Worm (Caenorhabditis elegans) whole organism, young adult: ENCODE results near the gene adt-2.
A peak's percentile ranks its signal among the peaks of the same experiment; 100 is the strongest.

Experiments used
- B0019.2 ChIP-seq: fragments of 200-800 bp; sonication (Bioruptor generic); conservative IDR thresholded peaks from 2 replicates; pipeline ENCODE4 v1.3.6; 2022; ENCODE audit warnings: missing genetic modification reagents, missing genetic modification characterization, missing compliant biosample characterization
- B0035.1 ChIP-seq: sonication (generic microtip); optimal IDR thresholded peaks from 2 replicates; lab custom pipeline; 2016; ENCODE audit warnings: missing genetic modification characterization, mild to moderate bottlenecking, missing compliant biosample characterization, missing genotype, missing genetic modification reagents
- F37B4.10 ChIP-seq: fragments of 200-800 bp; sonication (Bioruptor generic); IDR thresholded peaks from 2 replicates; pipeline ENCODE4 v1.3.6; 2022; ENCODE audit warnings: missing genetic modification characterization, missing compliant biosample characterization
- F52B5.7 ChIP-seq: sonication (generic microtip); optimal IDR thresholded peaks from 2 replicates; lab custom pipeline; 2016; ENCODE audit warnings: mild to moderate bottlenecking, missing genetic modification characterization, missing compliant biosample characterization
- F55B11.4 ChIP-seq: sonication (generic microtip); optimal IDR thresholded peaks from 2 replicates; lab custom pipeline; 2016; ENCODE audit warnings: missing compliant biosample characterization, missing genetic modification characterization, borderline replicate concordance; ENCODE audit not compliant: insufficient read depth
- K11D2.4 ChIP-seq: fragments of 200-800 bp; sonication (Bioruptor generic); IDR thresholded peaks from 2 replicates; pipeline ENCODE4 v1.3.6; 2022; ENCODE audit warnings: missing genetic modification reagents, missing genetic modification characterization, missing compliant biosample characterization
- T07F8.4 ChIP-seq: sonication (generic microtip); optimal IDR thresholded peaks from 2 replicates; lab custom pipeline; 2016; ENCODE audit warnings: mild to moderate bottlenecking, missing genetic modification characterization, moderate library complexity, missing compliant biosample characterization
- T26A5.8 ChIP-seq: sonication (generic microtip); optimal IDR thresholded peaks from 2 replicates; lab custom pipeline; 2016; ENCODE audit warnings: missing genetic modification characterization, missing compliant biosample characterization
- Y53G8AR.9 ChIP-seq: fragments of 200-800 bp; sonication (Bioruptor generic); conservative IDR thresholded peaks from 2 replicates; pipeline ENCODE4 v1.3.6; 2022; ENCODE audit warnings: missing genetic modification reagents, missing genetic modification characterization, missing compliant biosample characterization
- Y95B8A.8 ChIP-seq: fragments of 200-800 bp; sonication (Bioruptor generic); IDR thresholded peaks from 2 replicates; pipeline ENCODE4 v1.3.6; 2022; ENCODE audit warnings: missing genetic modification reagents, missing genetic modification characterization, missing compliant biosample characterization
- ZK185.1 ChIP-seq: sonication (generic microtip); optimal IDR thresholded peaks from 2 replicates; lab custom pipeline; 2016; ENCODE audit warnings: mild to moderate bottlenecking, missing genetic modification characterization, missing compliant biosample characterization; ENCODE audit not compliant: poor library complexity, severe bottlenecking
- atf-7 ChIP-seq: sonication (generic microtip); optimal IDR thresholded peaks from 2 replicates; lab custom pipeline; 2017; ENCODE audit warnings: mild to moderate bottlenecking, missing genetic modification characterization, missing compliant biosample characterization
- cebp-1 ChIP-seq, 2 experiments: fragments of 200-800 bp in 1 of 2; sonication (Bioruptor generic) in 1 of 2; sonication (generic microtip) in 1 of 2; IDR thresholded peaks in 1 of 2; optimal IDR thresholded peaks in 1 of 2; 2 replicates each; pipeline versions ENCODE4 v1.3.6 to Lab custom; 2017 to 2022; ENCODE audit warnings: missing compliant biosample characterization in 2 of 2, missing genetic modification characterization in 2 of 2, mild to moderate bottlenecking in 1 of 2, missing genetic modification reagents in 1 of 2, moderate library complexity in 1 of 2
- ceh-27 ChIP-seq: fragments of 200-800 bp; sonication (Bioruptor generic); optimal IDR thresholded peaks from 2 replicates; lab custom pipeline; 2018; ENCODE audit warnings: mild to moderate bottlenecking, missing genetic modification characterization, moderate library complexity, missing compliant biosample characterization
- ceh-58 ChIP-seq: fragments of 200-800 bp; sonication (Bioruptor generic); IDR thresholded peaks from 2 replicates; pipeline ENCODE4 v1.3.6; 2022; ENCODE audit warnings: missing genetic modification characterization, missing compliant biosample characterization
- ceh-79 ChIP-seq: sonication (generic microtip); optimal IDR thresholded peaks from 2 replicates; lab custom pipeline; 2017; ENCODE audit warnings: mild to moderate bottlenecking, missing genetic modification characterization, missing compliant biosample characterization
- ceh-91 ChIP-seq: fragments of 200-800 bp; sonication (Bioruptor generic); IDR thresholded peaks from 2 replicates; pipeline ENCODE4 v1.3.6; 2022; ENCODE audit warnings: missing genetic modification reagents, missing genetic modification characterization, missing compliant biosample characterization
- chd-7 ChIP-seq: sonication (generic microtip); optimal IDR thresholded peaks from 2 replicates; lab custom pipeline; 2016; ENCODE audit warnings: mild to moderate bottlenecking, missing genetic modification characterization, moderate library complexity, missing compliant biosample characterization
- dox-1 ChIP-seq: fragments of 200-800 bp; sonication (Bioruptor generic); IDR thresholded peaks from 2 replicates; pipeline ENCODE4 v1.3.6; 2022; ENCODE audit warnings: missing genetic modification reagents, missing genetic modification characterization, missing compliant biosample characterization
- dpff-1 ChIP-seq: sonication (generic microtip); optimal IDR thresholded peaks from 2 replicates; lab custom pipeline; 2017; ENCODE audit warnings: mild to moderate bottlenecking, missing genetic modification characterization, missing compliant biosample characterization
- ekl-4 ChIP-seq: fragments of 200-800 bp; sonication (Bioruptor generic); IDR thresholded peaks from 2 replicates; pipeline ENCODE4 v1.3.6; 2022; ENCODE audit warnings: missing genetic modification reagents, missing genetic modification characterization, missing compliant biosample characterization
- ets-4 ChIP-seq: fragments of 200-800 bp; sonication (Bioruptor generic); optimal IDR thresholded peaks from 2 replicates; lab custom pipeline; 2018; ENCODE audit warnings: mild to moderate bottlenecking, missing genetic modification characterization, missing compliant biosample characterization
- fkh-3 ChIP-seq: sonication (generic microtip); optimal IDR thresholded peaks from 2 replicates; lab custom pipeline; 2016; ENCODE audit warnings: mild to moderate bottlenecking, missing genetic modification characterization, missing compliant biosample characterization
- him-1 ChIP-seq: sonication (generic microtip); optimal IDR thresholded peaks from 2 replicates; lab custom pipeline; 2016; ENCODE audit warnings: missing genotype, missing genetic modification reagents, missing genetic modification characterization, missing compliant biosample characterization
- hrde-1 ChIP-seq: sonication (generic microtip); optimal IDR thresholded peaks from 2 replicates; lab custom pipeline; 2016; ENCODE audit warnings: missing genetic modification characterization, mild to moderate bottlenecking, missing compliant biosample characterization, moderate library complexity, missing genotype, missing genetic modification reagents, borderline replicate concordance
- let-607 ChIP-seq, 2 experiments: fragments of 200-800 bp in 1 of 2; sonication (Bioruptor generic) in 1 of 2; sonication (generic microtip) in 1 of 2; optimal IDR thresholded peaks; 2 replicates each; lab custom pipeline; 2016 to 2018; ENCODE audit warnings: mild to moderate bottlenecking in 2 of 2, missing compliant biosample characterization in 2 of 2, missing genetic modification characterization in 2 of 2, moderate library complexity in 2 of 2, missing genotype in 1 of 2
- lin-26 ChIP-seq: fragments of 200-800 bp; sonication (Bioruptor generic); IDR thresholded peaks from 2 replicates; pipeline ENCODE4 v1.3.6; 2022; ENCODE audit warnings: missing genetic modification reagents, missing genetic modification characterization, missing compliant biosample characterization
- lsl-1 ChIP-seq: fragments of 200-800 bp; sonication (Bioruptor generic); optimal IDR thresholded peaks from 2 replicates; lab custom pipeline; 2018; ENCODE audit warnings: mild to moderate bottlenecking, missing genetic modification characterization, moderate library complexity, missing compliant biosample characterization
- mcd-1 ChIP-seq: fragments of 200-800 bp; sonication (Bioruptor generic); IDR thresholded peaks from 2 replicates; pipeline ENCODE4 v1.3.6; 2022; ENCODE audit warnings: missing genetic modification reagents, missing genetic modification characterization, missing compliant biosample characterization
- nfya-1 ChIP-seq: sonication (generic microtip); optimal IDR thresholded peaks from 2 replicates; lab custom pipeline; 2017; ENCODE audit warnings: antibody characterized with exemption, missing compliant biosample characterization, missing genetic modification characterization, borderline replicate concordance; ENCODE audit not compliant: insufficient read depth
- nfya-2 ChIP-seq: fragments of 200-800 bp; sonication (Bioruptor generic); IDR thresholded peaks from 2 replicates; pipeline ENCODE4 v1.3.6; 2022; ENCODE audit warnings: missing genetic modification reagents, missing genetic modification characterization, missing compliant biosample characterization
- nhr-80 ChIP-seq: sonication (generic microtip); optimal IDR thresholded peaks from 2 replicates; lab custom pipeline; 2016; ENCODE audit warnings: missing genetic modification characterization, missing compliant biosample characterization
- rpc-1 ChIP-seq, 2 experiments: fragments of 150-350 bp in 1 of 2; sonication (generic microtip) in 1 of 2; optimal IDR thresholded peaks; 2 replicates each; lab custom pipeline; 2014 to 2018; ENCODE audit warnings: missing biosample characterization in 1 of 2, missing genetic modification characterization in 1 of 2, missing genetic modification reagents in 1 of 2, missing genotype in 1 of 2
- somi-1 ChIP-seq: fragments of 200-800 bp; sonication (Bioruptor generic); optimal IDR thresholded peaks from 2 replicates; lab custom pipeline; 2018; ENCODE audit warnings: mild to moderate bottlenecking, missing genetic modification characterization, missing compliant biosample characterization
- tlf-1 ChIP-seq: fragments of 200-800 bp; sonication (Bioruptor generic); optimal IDR thresholded peaks from 2 replicates; lab custom pipeline; 2018; ENCODE audit warnings: mild to moderate bottlenecking, missing genetic modification characterization, missing compliant biosample characterization
- zfh-2 ChIP-seq: fragments of 200-800 bp; sonication (Bioruptor generic); conservative IDR thresholded peaks from 2 replicates; pipeline ENCODE4 v1.3.6; 2022; ENCODE audit warnings: missing genetic modification reagents, missing genetic modification characterization, missing compliant biosample characterization
- zim-3 ChIP-seq: sonication (generic microtip); optimal IDR thresholded peaks from 2 replicates; lab custom pipeline; 2017; ENCODE audit warnings: mild to moderate bottlenecking, missing genetic modification characterization, moderate library complexity, missing compliant biosample characterization
- ztf-25 ChIP-seq: fragments of 200-800 bp; sonication (Bioruptor generic); IDR thresholded peaks from 2 replicates; pipeline ENCODE4 v1.3.6; 2022; ENCODE audit warnings: missing genetic modification reagents, missing genetic modification characterization, missing compliant biosample characterization

The adt-2 gene

DNA sequence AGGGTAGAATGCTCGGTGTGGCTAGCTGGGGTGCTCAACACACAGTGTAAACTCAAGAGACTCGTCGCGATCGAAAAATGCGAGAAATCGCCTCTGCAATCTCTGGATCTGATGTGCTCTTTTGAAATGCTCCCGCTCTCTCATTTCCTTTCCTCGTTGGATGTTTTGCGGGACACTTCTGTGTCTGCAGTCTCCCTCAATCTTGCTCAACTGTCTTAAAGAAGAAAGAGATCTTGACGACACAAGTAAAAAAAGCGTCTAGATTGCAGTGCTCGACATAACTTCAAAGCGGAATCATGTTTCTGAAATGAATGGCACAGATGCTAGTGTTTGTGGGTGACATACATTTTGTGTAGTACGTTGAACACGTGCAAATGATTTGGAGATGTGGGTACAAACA lies 12.4 kb upstream of the adt-2 start:
- TF ChIP-seq nfya-1 (tag; lab: Kevin White, UChicago), result no peak
- peak; percentile 49; the same call in 1 of the 2 replicates for TF ChIP-seq zfh-2 (GFP tag; lab: Robert Waterston, UW)
- no peak for TF ChIP-seq F37B4.10 (GFP tag; lab: Robert Waterston, UW)
- no peak for TF ChIP-seq him-1 (tag; lab: Kevin White, UChicago)

DNA sequence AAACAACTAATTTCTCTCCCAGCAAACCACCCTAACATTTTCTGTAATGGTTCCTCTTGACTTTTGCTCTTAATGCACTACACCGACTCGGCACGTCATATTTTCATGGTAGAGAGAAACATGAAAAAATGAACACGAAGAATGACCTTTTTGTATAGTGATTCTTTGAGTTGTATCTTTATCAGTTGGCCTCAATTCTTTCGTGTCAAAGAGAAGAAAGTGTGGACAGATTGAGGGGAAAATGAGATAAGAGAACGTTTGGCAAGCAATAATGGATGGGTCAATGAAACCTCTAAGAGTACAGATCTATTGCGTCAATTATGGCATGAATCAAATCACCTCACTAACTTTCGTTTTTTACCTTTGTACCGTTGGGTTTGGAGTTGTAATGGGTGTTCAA lies 10.1 kb upstream of the adt-2 start:
- TF ChIP-seq let-607 (tag; optimal IDR thresholded peaks at IDR 0.05; lab: Kevin White, UChicago) (peak in 1 of 2 experiments; percentile 23), ceh-27 (GFP tag; lab: Kevin White, UChicago) (no peak), cebp-1 (GFP tag; IDR thresholded peaks at IDR 0.05; lab: Robert Waterston, UW) (no peak), cebp-1 (tag; optimal IDR thresholded peaks at IDR 0.05; lab: Kevin White, UChicago) (peak; percentile 22), nhr-80 (tag; lab: Kevin White, UChicago) (peak; percentile 94), ets-4 (GFP tag; lab: Kevin White, UChicago) (peak; percentile 24), somi-1 (GFP tag; lab: Kevin White, UChicago) (no peak), B0035.1 (tag; lab: Kevin White, UChicago) (no peak), tlf-1 (no peak), zim-3 (tag; lab: Kevin White, UChicago) (no peak)

- TF ChIP-seq cebp-1 (GFP tag; IDR thresholded peaks at IDR 0.05; lab: Robert Waterston, UW), result peak; percentile 58; the same call in 1 of the 2 replicates
- peak; percentile 57 for TF ChIP-seq cebp-1 (tag; optimal IDR thresholded peaks at IDR 0.05; lab: Kevin White, UChicago)
- TF ChIP-seq lin-26 (GFP tag; lab: Robert Waterston, UW), result peak; percentile 19; the same call in 1 of the 2 replicates
- no peak for TF ChIP-seq F52B5.7
- no peak for TF ChIP-seq B0019.2
- TF ChIP-seq F55B11.4, result no peak
- TF ChIP-seq rpc-1 (optimal IDR thresholded peaks at IDR 0.05; lab: Kevin White, UChicago), result no peak
- TF ChIP-seq rpc-1 (tag; optimal IDR thresholded peaks at IDR 0.05; lab: Kevin White, UChicago), result no peak
- TF ChIP-seq nhr-80 (tag; lab: Kevin White, UChicago), result no peak
Measured at ce11 chrX:7577458-7578158, 8.4 kb upstream of the adt-2 start.

ce11 chrX:7578308-7578707 lies 7.7 kb upstream of the adt-2 start:
- TF ChIP-seq Y53G8AR.9 (GFP tag; lab: Robert Waterston, UW) (no peak), let-607 (tag; optimal IDR thresholded peaks at IDR 0.05; lab: Kevin White, UChicago) (peak; percentile 20 to 46), ztf-25 (no peak), Y95B8A.8 (GFP tag; lab: Robert Waterston, UW) (no peak), ekl-4 (no peak), cebp-1 (GFP tag; IDR thresholded peaks at IDR 0.05; lab: Robert Waterston, UW) (no peak), cebp-1 (tag; optimal IDR thresholded peaks at IDR 0.05; lab: Kevin White, UChicago) (peak; percentile 74), atf-7 (tag; lab: Kevin White, UChicago) (peak; percentile 38), dox-1 (GFP tag; lab: Robert Waterston, UW) (0 out of 2 replicates have a peak, but pooled peaks have one; percentile 22), nhr-80 (tag; lab: Kevin White, UChicago) (peak; percentile 87)

ce11 chrX:7582223-7582622 lies 3.8 kb upstream of the adt-2 start:
- TF ChIP-seq chd-7 (tag; lab: Kevin White, UChicago) (no peak), nfya-1 (tag; lab: Kevin White, UChicago) (no peak), hrde-1 (tag; lab: Kevin White, UChicago) (no peak), dpff-1 (tag; lab: Kevin White, UChicago) (no peak), nfya-2 (GFP tag; lab: Robert Waterston, UW) (no peak), lsl-1 (GFP tag; lab: Kevin White, UChicago) (no peak), ZK185.1 (no peak), T07F8.4 (tag; lab: Kevin White, UChicago) (no peak), T26A5.8 (tag; lab: Kevin White, UChicago) (no peak), ceh-79 (tag; lab: Kevin White, UChicago) (no peak), K11D2.4 (GFP tag; lab: Robert Waterston, UW) (no peak), let-607 (tag; optimal IDR thresholded peaks at IDR 0.05; lab: Kevin White, UChicago) (no peak), ceh-58 (GFP tag; lab: Robert Waterston, UW) (no peak), mcd-1 (GFP tag; lab: Robert Waterston, UW) (no peak), ceh-91 (GFP tag; lab: Robert Waterston, UW) (no peak), zim-3 (tag; lab: Kevin White, UChicago) (no peak), fkh-3 (no peak), zfh-2 (GFP tag; lab: Robert Waterston, UW) (no peak)
